Fruit fly (Drosophila melanogaster): Measurements from ENCODE around the gene rdx.

rdx gene

DNA sequence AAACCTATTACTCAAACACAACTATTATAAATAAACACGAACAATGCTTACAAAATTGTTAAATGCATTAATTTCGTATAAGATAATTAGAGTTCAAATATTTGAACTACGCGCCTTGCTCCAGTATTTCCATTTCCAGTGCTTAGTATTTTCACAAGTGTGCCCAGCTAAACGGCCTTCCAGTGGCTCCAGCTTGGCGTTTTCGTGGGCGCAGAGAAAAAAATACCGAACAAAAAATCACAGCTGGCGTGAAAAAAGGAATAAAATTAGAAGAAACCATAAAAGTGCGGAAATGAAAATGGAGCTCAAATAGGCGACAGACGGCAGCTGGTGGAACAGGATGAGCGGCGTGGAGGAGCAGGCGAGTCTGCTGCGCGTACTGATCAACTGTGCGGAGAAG lies 73.3 kb downstream of the rdx start, which contains the start of gene Ipp (continued):
- TF ChIP-seq tin (GFP tag; optimal IDR thresholded peaks at IDR 0.05) = no peak
- no peak for TF ChIP-seq CG11085 (GFP tag; IDR thresholded peaks at IDR 0.05)
- TF ChIP-seq Ets97D (GFP tag; optimal IDR thresholded peaks at IDR 0.05) = peak; percentile 38
- no peak for TF ChIP-seq otp (GFP tag; IDR thresholded peaks at IDR 0.05)
- no peak for TF ChIP-seq B-H1 (GFP tag; IDR thresholded peaks at IDR 0.05)
- TF ChIP-seq CG12659 (GFP tag; optimal IDR thresholded peaks at IDR 0.05) = peak; percentile 12
- TF ChIP-seq CG6254 (GFP tag; optimal IDR thresholded peaks at IDR 0.05) = no peak
- no peak for TF ChIP-seq eyg (GFP tag; optimal IDR thresholded peaks at IDR 0.05)
- no peak for TF ChIP-seq gce (GFP tag; IDR thresholded peaks at IDR 0.05)
- TF ChIP-seq Camta (GFP tag; optimal IDR thresholded peaks at IDR 0.05) = no peak
- no peak for TF ChIP-seq CG2129 (GFP tag; IDR thresholded peaks at IDR 0.05; ENCODE audit: partially characterized antibody)
- TF ChIP-seq CG11504 (tag; optimal IDR thresholded peaks at IDR 0.05) = no peak
- TF ChIP-seq CG9797 (GFP tag; optimal IDR thresholded peaks at IDR 0.05) = peak; percentile 94
- peak; percentile 48 for TF ChIP-seq hkb (optimal IDR thresholded peaks at IDR 0.05)
- TF ChIP-seq hkb (GFP tag; IDR thresholded peaks at IDR 0.05) = no peak
- TF ChIP-seq Atf6 (GFP tag; IDR thresholded peaks at IDR 0.05) = no peak
- TF ChIP-seq Hand (GFP tag; optimal IDR thresholded peaks at IDR 0.05) = no peak
- TF ChIP-seq Dp (GFP tag; optimal IDR thresholded peaks at IDR 0.05) = peak; percentile 85
- no peak for TF ChIP-seq CG8478 (optimal IDR thresholded peaks at IDR 0.05)
- TF ChIP-seq slp2 (GFP tag; optimal IDR thresholded peaks at IDR 0.05) = no peak
- TF ChIP-seq CG9437 (GFP tag; optimal IDR thresholded peaks at IDR 0.05) = no peak
- no peak for TF ChIP-seq Chrac-16 (GFP tag; optimal IDR thresholded peaks at IDR 0.05)
- no peak for TF ChIP-seq CG10979 (tag; optimal IDR thresholded peaks at IDR 0.05)
- TF ChIP-seq CG7928 (GFP tag; optimal IDR thresholded peaks at IDR 0.05) = no peak
- TF ChIP-seq z (GFP tag; IDR thresholded peaks at IDR 0.05) = no peak
- TF ChIP-seq Hr3 (GFP tag; optimal IDR thresholded peaks at IDR 0.05) = no peak
- no peak for TF ChIP-seq maf-S (GFP tag; optimal IDR thresholded peaks at IDR 0.05)
- TF ChIP-seq CG15696 (tag; optimal IDR thresholded peaks at IDR 0.05) = no peak
- TF ChIP-seq row (GFP tag; IDR thresholded peaks at IDR 0.05) = no peak
- no peak for TF ChIP-seq cg (GFP tag; optimal IDR thresholded peaks at IDR 0.05)
- no peak for TF ChIP-seq gro (GFP tag; optimal IDR thresholded peaks at IDR 0.05)
- TF ChIP-seq gt (GFP tag; IDR thresholded peaks at IDR 0.05) = no peak

DNA sequence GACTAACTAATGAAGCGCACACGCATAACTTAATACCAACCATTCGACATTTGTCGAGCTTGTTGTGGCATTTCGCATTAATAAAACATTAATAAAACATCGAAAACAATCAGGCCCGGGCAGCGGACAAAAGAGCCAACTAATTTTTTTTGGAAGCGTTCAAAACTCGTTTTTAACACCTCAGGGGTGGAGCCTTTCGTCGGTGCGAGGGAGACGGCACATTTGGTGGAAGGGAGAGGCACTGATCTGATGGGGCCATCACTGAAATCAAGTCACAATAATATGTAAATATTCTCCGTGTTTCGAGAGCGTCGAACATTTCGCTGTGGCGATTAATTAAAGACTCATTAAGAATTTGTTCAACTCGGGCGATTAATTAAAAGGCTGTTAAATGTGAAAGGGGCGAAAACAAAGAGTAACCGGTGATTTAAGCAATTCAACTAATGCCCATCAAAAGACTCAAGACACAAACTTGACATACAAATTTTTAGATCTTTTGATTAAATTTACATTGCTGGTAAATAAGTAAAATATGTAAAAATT lies 75.0 kb downstream of the rdx start:
- TF ChIP-seq gce (GFP tag; IDR thresholded peaks at IDR 0.05) (no peak), Jarid2 (GFP tag; optimal IDR thresholded peaks at IDR 0.05) (no peak), CG17612 (GFP tag; IDR thresholded peaks at IDR 0.05) (no peak), CG33557 (GFP tag; optimal IDR thresholded peaks at IDR 0.05) (no peak), CG6765 (GFP tag; optimal IDR thresholded peaks at IDR 0.05) (no peak), CG6272 (GFP tag; IDR thresholded peaks at IDR 0.05) (no peak), Ravus (GFP tag; IDR thresholded peaks at IDR 0.05) (no peak), CG15269 (tag; optimal IDR thresholded peaks at IDR 0.05) (peak; percentile 41), CTCF (GFP tag; optimal IDR thresholded peaks at IDR 0.05) (no peak), CG2712 (tag; optimal IDR thresholded peaks at IDR 0.05) (peak; percentile 9), sob (GFP tag; IDR thresholded peaks at IDR 0.05) (no peak), slbo (GFP tag; IDR thresholded peaks at IDR 0.05) (no peak), usp (GFP tag; optimal IDR thresholded peaks at IDR 0.05) (no peak), CG12219 (GFP tag; optimal IDR thresholded peaks at IDR 0.05) (no peak), corto (GFP tag; optimal IDR thresholded peaks at IDR 0.05) (no peak), Stat92E (GFP tag; optimal IDR thresholded peaks at IDR 0.05) (no peak), stc (GFP tag; IDR thresholded peaks at IDR 0.05) (no peak), CG1832 (GFP tag; optimal IDR thresholded peaks at IDR 0.05) (peak; percentile 42), sens (GFP tag) (peak; percentile 45), pfk (GFP tag; optimal IDR thresholded peaks at IDR 0.05) (no peak), vvl (GFP tag; IDR thresholded peaks at IDR 0.05) (peak; percentile 87), CG14441 (GFP tag; IDR thresholded peaks at IDR 0.05) (no peak), HLH3B (GFP tag; IDR thresholded peaks at IDR 0.05) (no peak), pho (GFP tag; optimal IDR thresholded peaks at IDR 0.05) (no peak)

All from whole organism, embryonic.